Worm (Caenorhabditis elegans) whole organism, L3 larva: ENCODE results near the gene nhr-237.

Experiments
- R02D3.7 ChIP-seq: fragments of 150-350 bp; optimal IDR thresholded peaks from 2 replicates; lab custom pipeline; 2014; ENCODE audit warnings: missing biosample characterization, missing genetic modification characterization
- egl-5 ChIP-seq: fragments of 150-350 bp; optimal IDR thresholded peaks from 2 replicates; lab custom pipeline; 2017; ENCODE audit warnings: missing biosample characterization, missing genetic modification reagents, missing genetic modification characterization, inconsistent platforms
- fos-1 ChIP-seq: fragments of 150-350 bp; optimal IDR thresholded peaks from 2 replicates; lab custom pipeline; 2014; ENCODE audit warnings: missing biosample characterization, missing genetic modification characterization
- lin-15B ChIP-seq: fragments of 150-350 bp; optimal IDR thresholded peaks from 2 replicates; lab custom pipeline; 2014; ENCODE audit warnings: missing biosample characterization, missing genetic modification characterization
- nhr-76 ChIP-seq: fragments of 150-350 bp; sonication (generic microtip); optimal IDR thresholded peaks from 5 replicates; lab custom pipeline; 2014; ENCODE audit warnings: missing biosample characterization, missing genetic modification characterization
- pqm-1 ChIP-seq: fragments of 150-350 bp; optimal IDR thresholded peaks from 2 replicates; lab custom pipeline; 2017; ENCODE audit warnings: missing biosample characterization, missing genetic modification characterization, inconsistent platforms
- ztf-4 ChIP-seq: fragments of 150-350 bp; optimal IDR thresholded peaks from 2 replicates; lab custom pipeline; 2014; ENCODE audit warnings: missing biosample characterization, missing genetic modification characterization

ce11 chrV:1618760-1619159 lies 7.9 kb downstream of the nhr-237 start, which contains the start of gene nhr-179:
- TF ChIP-seq lin-15B (tag; lab: Kevin White, UChicago) (no peak), nhr-76 (no peak), fos-1 (tag; lab: Kevin White, UChicago) (no peak), pqm-1 (tag; lab: Kevin White, UChicago) (no peak), R02D3.7 (tag; lab: Kevin White, UChicago) (no peak), egl-5 (no peak), ztf-4 (tag; lab: Kevin White, UChicago) (no peak)
